Fruit fly (Drosophila melanogaster): ENCODE data around the gene fz2.

fz2 gene

DNA sequence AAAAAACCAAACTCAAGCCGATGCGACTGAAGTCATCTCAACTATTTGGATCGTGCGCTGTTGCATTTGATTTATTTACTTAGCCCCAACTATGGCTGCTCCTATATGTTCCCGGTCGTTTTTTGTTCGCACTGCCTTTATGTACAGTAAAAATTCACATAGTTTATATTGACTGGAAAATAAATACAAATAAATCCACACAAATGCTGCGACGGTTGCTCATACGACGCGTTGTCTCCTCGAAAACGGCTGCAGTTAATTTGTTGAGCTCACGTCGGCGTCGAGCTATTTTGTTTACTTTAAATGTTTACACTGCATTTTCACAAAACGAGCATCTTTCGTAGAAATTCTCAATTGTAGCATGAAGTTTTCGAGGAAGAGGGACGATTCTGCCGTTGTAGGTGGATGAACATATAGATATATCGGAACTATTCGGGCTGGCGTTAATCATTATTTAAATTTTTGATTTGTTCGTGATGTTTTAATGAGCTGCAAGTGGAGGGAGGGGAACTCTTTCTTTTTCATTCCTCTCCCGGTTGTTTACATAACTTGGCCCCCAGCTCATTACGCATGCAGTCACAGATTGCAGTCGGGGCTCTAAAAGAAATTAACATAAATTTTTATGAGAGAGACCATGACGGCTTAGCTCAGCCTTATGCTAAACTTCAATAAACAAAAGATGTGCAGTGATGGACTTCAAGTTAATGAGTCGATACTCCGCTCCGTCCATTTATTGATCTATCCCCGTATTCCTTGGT is 43.1 kb downstream of the fz2 start (continued):
- TF ChIP-seq CG6254 (GFP tag; optimal IDR thresholded peaks at IDR 0.05) (peak; percentile 36), CG14965 (GFP tag; optimal IDR thresholded peaks at IDR 0.05; ENCODE audit: borderline replicate concordance) (no peak), Sry-β (GFP tag; optimal IDR thresholded peaks at IDR 0.05) (peak; percentile 1), otp (GFP tag; IDR thresholded peaks at IDR 0.05) (peak; percentile 70; the same call in 1 of the 3 replicates), CG12071 (GFP tag; optimal IDR thresholded peaks at IDR 0.05) (peak; percentile 40), CG11695 (GFP tag; IDR thresholded peaks at IDR 0.05) (0 out of 3 replicates have a peak, but pooled peaks have one; percentile 16), pros (GFP tag; optimal IDR thresholded peaks at IDR 0.05) (no peak), Sox100B (GFP tag; optimal IDR thresholded peaks at IDR 0.05) (peak; percentile 66), gem (tag; optimal IDR thresholded peaks at IDR 0.05) (peak; percentile 14), CG15696 (tag; optimal IDR thresholded peaks at IDR 0.05) (peak; percentile 32), Pdp1 (GFP tag; optimal IDR thresholded peaks at IDR 0.05) (peak in 1 of 2 experiments; percentile 57), fd64A (GFP tag; optimal IDR thresholded peaks at IDR 0.05) (peak; percentile 68), salm (tag; optimal IDR thresholded peaks at IDR 0.05) (peak; percentile 7), trem (tag; optimal IDR thresholded peaks at IDR 0.05) (no peak), nerfin-1 (tag; optimal IDR thresholded peaks at IDR 0.05) (peak; percentile 37), PHDP (tag; optimal IDR thresholded peaks at IDR 0.05) (peak; percentile 23), Rfx (GFP tag; IDR thresholded peaks at IDR 0.05) (no peak), CG1529 (GFP tag; optimal IDR thresholded peaks at IDR 0.05) (peak; percentile 1), wek (GFP tag; optimal IDR thresholded peaks at IDR 0.05) (peak; percentile 50), gt (GFP tag; IDR thresholded peaks at IDR 0.05) (no peak), CG4424 (GFP tag; optimal IDR thresholded peaks at IDR 0.05) (no peak), lab (GFP tag; optimal IDR thresholded peaks at IDR 0.05) (peak; percentile 0), CG12219 (GFP tag; optimal IDR thresholded peaks at IDR 0.05) (peak; percentile 13), CG9437 (GFP tag; optimal IDR thresholded peaks at IDR 0.05) (no peak), CG18619 (GFP tag; optimal IDR thresholded peaks at IDR 0.05) (no peak), bbx (GFP tag; IDR thresholded peaks at IDR 0.05; ENCODE audit: partially characterized antibody) (no peak), Nf-YB (GFP tag; optimal IDR thresholded peaks at IDR 0.05) (peak; percentile 3), nau (GFP tag; optimal IDR thresholded peaks at IDR 0.05) (peak; percentile 42), CG13424 (tag; optimal IDR thresholded peaks at IDR 0.05) (peak; percentile 14), Ptx1 (GFP tag; IDR thresholded peaks at IDR 0.05) (no peak), oc (tag; optimal IDR thresholded peaks at IDR 0.05) (peak; percentile 27), zen2 (GFP tag; IDR thresholded peaks at IDR 0.05; ENCODE audit: partially characterized antibody) (no peak), Sox102F (GFP tag; optimal IDR thresholded peaks at IDR 0.05) (peak; percentile 27), CG2875 (GFP tag; optimal IDR thresholded peaks at IDR 0.05) (peak; percentile 31), CG11560 (tag; IDR thresholded peaks at IDR 0.05) (no peak), Awh (GFP tag; IDR thresholded peaks at IDR 0.05) (peak; percentile 64; the same call in 1 of the 2 replicates), zfh2 (GFP tag; optimal IDR thresholded peaks at IDR 0.05) (no peak), dimm (GFP tag; IDR thresholded peaks at IDR 0.05) (no peak), unpg (GFP tag; optimal IDR thresholded peaks at IDR 0.05) (peak; percentile 10), knrl (GFP tag; IDR thresholded peaks at IDR 0.05; ENCODE audit: partially characterized antibody) (no peak), CG9609 (GFP tag; optimal IDR thresholded peaks at IDR 0.05) (no peak), CG5180 (GFP tag; optimal IDR thresholded peaks at IDR 0.05) (peak; percentile 48), bsh (GFP tag; optimal IDR thresholded peaks at IDR 0.05) (peak in 1 of 2 experiments; percentile 29), Doc3 (GFP tag; IDR thresholded peaks at IDR 0.05; ENCODE audit: partially characterized antibody) (no peak), mirr (GFP tag; optimal IDR thresholded peaks at IDR 0.05) (no peak), slou (GFP tag; optimal IDR thresholded peaks at IDR 0.05) (no peak), CG4328 (GFP tag; optimal IDR thresholded peaks at IDR 0.05) (peak; percentile 31)
